Worm (Caenorhabditis elegans) whole organism, L3 larva: ENCODE results near the gene D1054.1.

ENCODE experiments used
- R02D3.7 ChIP-seq: fragments of 150-350 bp; optimal IDR thresholded peaks from 2 replicates; lab custom pipeline; 2014; ENCODE audit warnings: missing biosample characterization, missing genetic modification characterization
- ZK546.5 ChIP-seq: sonication (generic microtip); optimal IDR thresholded peaks from 2 replicates; lab custom pipeline; 2017; ENCODE audit warnings: missing biosample characterization, missing genetic modification characterization
- aly-2 ChIP-seq: fragments of 150-350 bp; optimal IDR thresholded peaks from 2 replicates; lab custom pipeline; 2014; ENCODE audit warnings: missing biosample characterization, missing genetic modification characterization
- ama-1 ChIP-seq: fragments of 150-350 bp; optimal IDR thresholded peaks from 2 replicates; lab custom pipeline; 2018
- ceh-16 ChIP-seq: sonication (generic microtip); optimal IDR thresholded peaks from 2 replicates; lab custom pipeline; 2017; ENCODE audit warnings: missing biosample characterization, missing genetic modification characterization
- ceh-28 ChIP-seq: fragments of 150-350 bp; optimal IDR thresholded peaks from 2 replicates; lab custom pipeline; 2014; ENCODE audit warnings: missing biosample characterization, missing genetic modification reagents, missing genetic modification characterization
- ceh-82 ChIP-seq: fragments of 150-350 bp; optimal IDR thresholded peaks from 2 replicates; lab custom pipeline; 2014; ENCODE audit warnings: missing biosample characterization, missing genetic modification characterization
- ceh-9 ChIP-seq: sonication (generic microtip); optimal IDR thresholded peaks from 2 replicates; lab custom pipeline; 2018; ENCODE audit warnings: missing biosample characterization, missing genetic modification characterization
- daf-12 ChIP-seq: fragments of 150-350 bp; optimal IDR thresholded peaks from 2 replicates; lab custom pipeline; 2014; ENCODE audit warnings: missing biosample characterization, missing genetic modification reagents, missing genetic modification characterization
- egl-27 ChIP-seq: sonication (generic microtip); optimal IDR thresholded peaks from 4 replicates; lab custom pipeline; 2017; ENCODE audit warnings: missing biosample characterization, missing genetic modification reagents, missing genetic modification characterization
- elt-1 ChIP-seq: fragments of 150-350 bp; optimal IDR thresholded peaks from 2 replicates; lab custom pipeline; 2014; ENCODE audit warnings: missing biosample characterization, missing genetic modification characterization
- elt-3 ChIP-seq, 3 experiments: fragments of 150-350 bp in 1 of 3; sonication (generic microtip) in 2 of 3; optimal IDR thresholded peaks; 2 replicates in 2 of 3; 4 replicates in 1 of 3; lab custom pipeline; 2014 to 2017; ENCODE audit warnings: missing biosample characterization in 3 of 3, missing genetic modification characterization in 3 of 3
- eor-1 ChIP-seq, 2 experiments: fragments of 150-350 bp; optimal IDR thresholded peaks; 2 replicates each; lab custom pipeline; 2014 to 2018; ENCODE audit warnings: missing biosample characterization in 2 of 2, missing genetic modification characterization in 2 of 2
- fkh-10 ChIP-seq: sonication (generic microtip); optimal IDR thresholded peaks from 2 replicates; lab custom pipeline; 2017; ENCODE audit warnings: missing biosample characterization, missing genetic modification reagents, missing genetic modification characterization
- fkh-2 ChIP-seq: fragments of 150-350 bp; optimal IDR thresholded peaks from 2 replicates; lab custom pipeline; 2014; ENCODE audit warnings: missing biosample characterization, missing genetic modification reagents, missing genetic modification characterization
- fos-1 ChIP-seq: fragments of 150-350 bp; optimal IDR thresholded peaks from 2 replicates; lab custom pipeline; 2014; ENCODE audit warnings: missing biosample characterization, missing genetic modification characterization
- hmg-11 ChIP-seq: sonication (generic microtip); optimal IDR thresholded peaks from 2 replicates; lab custom pipeline; 2016; ENCODE audit warnings: missing genetic modification characterization, missing compliant biosample characterization
- lin-15B ChIP-seq: fragments of 150-350 bp; optimal IDR thresholded peaks from 2 replicates; lab custom pipeline; 2014; ENCODE audit warnings: missing biosample characterization, missing genetic modification characterization
- lin-39 ChIP-seq: fragments of 150-350 bp; optimal IDR thresholded peaks from 2 replicates; lab custom pipeline; 2018; ENCODE audit warnings: missing biosample characterization, missing genetic modification reagents, missing genetic modification characterization
- lsy-12 ChIP-seq: sonication (generic microtip); optimal IDR thresholded peaks from 2 replicates; lab custom pipeline; 2016; ENCODE audit warnings: mild to moderate bottlenecking, missing genetic modification characterization, missing compliant biosample characterization
- mdl-1 ChIP-seq: fragments of 150-350 bp; optimal IDR thresholded peaks from 2 replicates; lab custom pipeline; 2014; ENCODE audit warnings: missing biosample characterization, missing genetic modification characterization
- mml-1 ChIP-seq: fragments of 150-350 bp; sonication (generic microtip); optimal IDR thresholded peaks from 3 replicates; lab custom pipeline; 2014; ENCODE audit warnings: missing biosample characterization, missing genetic modification characterization
- nfya-1 ChIP-seq: sonication (generic microtip); optimal IDR thresholded peaks from 2 replicates; lab custom pipeline; 2017; ENCODE audit warnings: missing genetic modification characterization, mild to moderate bottlenecking, missing compliant biosample characterization, antibody characterized with exemption, moderate library complexity; ENCODE audit not compliant: insufficient read depth
- nhr-11 ChIP-seq: fragments of 150-350 bp; optimal IDR thresholded peaks from 2 replicates; lab custom pipeline; 2014; ENCODE audit warnings: missing biosample characterization, missing genetic modification characterization
- nhr-12 ChIP-seq: fragments of 150-350 bp; optimal IDR thresholded peaks from 2 replicates; lab custom pipeline; 2014; ENCODE audit warnings: missing biosample characterization, missing genetic modification characterization
- nhr-23 ChIP-seq: fragments of 150-350 bp; optimal IDR thresholded peaks from 2 replicates; lab custom pipeline; 2014; ENCODE audit warnings: missing biosample characterization, missing genetic modification reagents, missing genetic modification characterization
- nhr-237 ChIP-seq: fragments of 150-350 bp; optimal IDR thresholded peaks from 2 replicates; lab custom pipeline; 2014; ENCODE audit warnings: missing biosample characterization, missing genetic modification characterization
- nhr-25 ChIP-seq: sonication (generic microtip); optimal IDR thresholded peaks from 2 replicates; lab custom pipeline; 2017; ENCODE audit warnings: missing biosample characterization, missing genetic modification characterization
- nhr-28 ChIP-seq: fragments of 150-350 bp; optimal IDR thresholded peaks from 2 replicates; lab custom pipeline; 2014; ENCODE audit warnings: missing biosample characterization, missing genetic modification characterization
- nhr-43 ChIP-seq: sonication (generic microtip); optimal IDR thresholded peaks from 2 replicates; lab custom pipeline; 2016; ENCODE audit warnings: mild to moderate bottlenecking, missing genetic modification characterization, missing compliant biosample characterization; ENCODE audit not compliant: poor library complexity, severe bottlenecking
- nhr-67 ChIP-seq: fragments of 150-350 bp; optimal IDR thresholded peaks from 2 replicates; lab custom pipeline; 2014; ENCODE audit warnings: missing biosample characterization, missing genetic modification characterization
- nhr-76 ChIP-seq: fragments of 150-350 bp; sonication (generic microtip); optimal IDR thresholded peaks from 5 replicates; lab custom pipeline; 2014; ENCODE audit warnings: missing biosample characterization, missing genetic modification characterization
- nhr-77 ChIP-seq: fragments of 150-350 bp; optimal IDR thresholded peaks from 2 replicates; lab custom pipeline; 2014; ENCODE audit warnings: missing biosample characterization, missing genetic modification characterization
- pha-4 ChIP-seq: fragments of 150-350 bp; optimal IDR thresholded peaks from 2 replicates; lab custom pipeline; 2014; ENCODE audit warnings: missing biosample characterization, missing genetic modification reagents, missing genetic modification characterization
- pqm-1 ChIP-seq: fragments of 150-350 bp; optimal IDR thresholded peaks from 2 replicates; lab custom pipeline; 2017; ENCODE audit warnings: missing biosample characterization, missing genetic modification characterization, inconsistent platforms
- sea-2 ChIP-seq: fragments of 150-350 bp; sonication (generic microtip); optimal IDR thresholded peaks from 4 replicates; lab custom pipeline; 2014; ENCODE audit warnings: missing biosample characterization, missing genetic modification reagents, missing genetic modification characterization
- snpc-4 ChIP-seq: fragments of 150-350 bp; optimal IDR thresholded peaks from 2 replicates; lab custom pipeline; 2014; ENCODE audit warnings: missing biosample characterization, missing genetic modification characterization
- tbx-2 ChIP-seq: sonication (generic microtip); optimal IDR thresholded peaks from 2 replicates; lab custom pipeline; 2016; ENCODE audit warnings: mild to moderate bottlenecking, missing genetic modification characterization, missing compliant biosample characterization
- unc-39 ChIP-seq: sonication (generic microtip); optimal IDR thresholded peaks from 4 replicates; lab custom pipeline; 2017; ENCODE audit warnings: missing biosample characterization, missing genetic modification characterization
- zag-1 ChIP-seq: fragments of 150-350 bp; optimal IDR thresholded peaks from 2 replicates; lab custom pipeline; 2014; ENCODE audit warnings: missing biosample characterization, missing genetic modification characterization
- ztf-4 ChIP-seq: fragments of 150-350 bp; optimal IDR thresholded peaks from 2 replicates; lab custom pipeline; 2014; ENCODE audit warnings: missing biosample characterization, missing genetic modification characterization

D1054.1 gene

ce11 chrV:10747263-10747951 lies 22.6 kb downstream of the D1054.1 start, which contains the start of the genes selt-1.2 and F28H7.2:
Gene selt-1.2, minus strand, starts transcription at chrV:10747363.
Gene F28H7.2, plus strand, starts transcription at chrV:10747901.
- TF ChIP-seq fkh-2 (tag; lab: Kevin White, UChicago) (no peak), lsy-12 (tag; lab: Kevin White, UChicago) (no peak), pqm-1 (tag; lab: Kevin White, UChicago) (peak; percentile 40), nhr-11 (tag; lab: Kevin White, UChicago) (no peak), elt-1 (tag; lab: Kevin White, UChicago) (no peak), nfya-1 (tag; lab: Kevin White, UChicago) (no peak)

- no peak for TF ChIP-seq nfya-1 (tag; lab: Kevin White, UChicago)
- no peak for TF ChIP-seq tbx-2 (tag; lab: Kevin White, UChicago)
- TF ChIP-seq fos-1 (tag; lab: Kevin White, UChicago): no peak
- TF ChIP-seq lin-39 (tag; lab: Kevin White, UChicago): no peak
- no peak for TF ChIP-seq nhr-28 (tag; lab: Kevin White, UChicago)
- TF ChIP-seq nhr-23 (tag; lab: Kevin White, UChicago): no peak
- TF ChIP-seq nhr-43 (tag; lab: Kevin White, UChicago): no peak
- no peak for TF ChIP-seq fkh-2 (tag; lab: Kevin White, UChicago)
- no peak for TF ChIP-seq elt-1 (tag; lab: Kevin White, UChicago)
- TF ChIP-seq nhr-237 (tag; lab: Kevin White, UChicago): no peak
- no peak for TF ChIP-seq snpc-4 (tag; lab: Kevin White, UChicago)
- TF ChIP-seq eor-1 (tag; optimal IDR thresholded peaks at IDR 0.05; lab: Kevin White, UChicago): no peak
- no peak for TF ChIP-seq sea-2
- no peak for TF ChIP-seq nhr-76
- TF ChIP-seq nhr-77 (tag; lab: Kevin White, UChicago): no peak
- TF ChIP-seq daf-12 (tag; lab: Kevin White, UChicago): no peak
- TF ChIP-seq ama-1: no peak
- no peak for TF ChIP-seq zag-1 (tag; lab: Kevin White, UChicago)
Measured at ce11 chrV:10745034-10745433, 25.0 kb downstream of the D1054.1 start, which contains the start of gene srj-21. Gene srj-21, plus strand, starts transcription at chrV:10745334.

- TF ChIP-seq nhr-77 (tag; lab: Kevin White, UChicago) (no peak), mdl-1 (no peak), ceh-82 (tag; lab: Kevin White, UChicago) (no peak), fos-1 (tag; lab: Kevin White, UChicago) (no peak), ama-1 (no peak), fkh-2 (tag; lab: Kevin White, UChicago) (no peak)
- TF ChIP-seq, all 47 proteins: peak for 0
Measured at ce11 chrV:10743649-10744048, 26.4 kb downstream of the D1054.1 start, which contains the start of gene srj-22. Gene srj-22, minus strand, starts transcription at chrV:10743749.

- TF ChIP-seq nhr-67 (tag; lab: Kevin White, UChicago) (no peak), hmg-11 (no peak), lin-39 (tag; lab: Kevin White, UChicago) (no peak), ZK546.5 (no peak), nhr-12 (tag; lab: Kevin White, UChicago) (no peak), R02D3.7 (tag; lab: Kevin White, UChicago) (no peak), unc-39 (tag; lab: Kevin White, UChicago) (no peak), elt-3 (tag; optimal IDR thresholded peaks at IDR 0.05; lab: Kevin White, UChicago) (no peak), ceh-28 (tag; lab: Kevin White, UChicago) (no peak), eor-1 (tag; optimal IDR thresholded peaks at IDR 0.05; lab: Kevin White, UChicago) (no peak), tbx-2 (tag; lab: Kevin White, UChicago) (no peak), egl-27 (no peak), ceh-16 (tag; lab: Kevin White, UChicago) (no peak)
Measured at ce11 chrV:10741357-10741756, 28.7 kb downstream of the D1054.1 start, which contains the start of gene ZC302.3. Gene ZC302.3, minus strand, starts transcription at chrV:10741457.

ce11 chrV:10736756-10737155 lies 33.3 kb downstream of the D1054.1 start, which contains the start of the genes mre-11 and wdr-5.3:
Gene mre-11, minus strand, starts transcription at chrV:10736868.
Gene wdr-5.3, plus strand, starts transcription at chrV:10737116.
- TF ChIP-seq fos-1 (tag; lab: Kevin White, UChicago) (no peak), ama-1 (no peak), ztf-4 (tag; lab: Kevin White, UChicago) (no peak), mml-1 (tag; lab: Kevin White, UChicago) (no peak), unc-39 (tag; lab: Kevin White, UChicago) (no peak), ceh-9 (tag; lab: Kevin White, UChicago) (no peak), nhr-23 (tag; lab: Kevin White, UChicago) (peak; percentile 62), R02D3.7 (tag; lab: Kevin White, UChicago) (no peak), nhr-43 (tag; lab: Kevin White, UChicago) (peak; percentile 58), nhr-12 (tag; lab: Kevin White, UChicago) (no peak), nhr-25 (tag; lab: Kevin White, UChicago) (peak; percentile 24), sea-2 (no peak), nhr-11 (tag; lab: Kevin White, UChicago) (no peak), ZK546.5 (no peak), nhr-28 (tag; lab: Kevin White, UChicago) (no peak), lin-15B (tag; lab: Kevin White, UChicago) (peak; percentile 76), pha-4 (tag; lab: Kevin White, UChicago) (no peak), fkh-10 (GFP tag; lab: Kevin White, UChicago) (no peak), ceh-28 (tag; lab: Kevin White, UChicago) (no peak), aly-2 (tag; lab: Kevin White, UChicago) (no peak), nhr-77 (tag; lab: Kevin White, UChicago) (no peak), ceh-16 (tag; lab: Kevin White, UChicago) (no peak), lsy-12 (tag; lab: Kevin White, UChicago) (no peak), ceh-82 (tag; lab: Kevin White, UChicago) (no peak), fkh-2 (tag; lab: Kevin White, UChicago) (no peak)
